Worm (Caenorhabditis elegans): ENCODE results near the gene cki-2.

cki-2 gene

DNA sequence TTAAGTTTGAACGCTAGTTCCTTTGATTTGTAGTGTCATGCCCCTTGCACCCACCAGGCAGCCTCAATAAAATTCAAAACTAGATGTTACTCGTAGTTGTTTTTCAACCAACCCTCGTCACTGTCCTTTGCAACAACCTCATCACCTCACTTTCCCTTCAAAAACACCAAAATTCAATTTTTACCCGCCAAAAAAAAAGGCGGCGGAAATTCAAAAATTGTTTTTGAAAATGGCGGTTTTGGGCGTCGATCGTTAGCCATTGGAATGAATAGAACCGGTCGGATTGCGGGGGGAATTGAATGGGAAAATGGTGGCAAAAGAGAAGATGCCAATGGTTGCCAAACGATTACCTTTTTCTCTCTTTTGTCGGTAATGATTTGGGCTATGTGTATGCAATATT is 10.2 kb upstream of the cki-2 start:
- TF ChIP-seq ama-1 (optimal IDR thresholded peaks at IDR 0.05) (no peak), skn-1 (tag; optimal IDR thresholded peaks at IDR 0.05) (no peak), Y55F3AM.14 (GFP tag; optimal IDR thresholded peaks at IDR 0.05) (no peak), nhr-10 (tag; optimal IDR thresholded peaks at IDR 0.05) (no peak), ztf-1 (GFP tag; conservative IDR thresholded peaks at IDR 0.05) (no peak), ceh-16 (tag; optimal IDR thresholded peaks at IDR 0.05) (no peak), F13H6.1 (tag; optimal IDR thresholded peaks at IDR 0.05) (no peak), crh-2 (tag; optimal IDR thresholded peaks at IDR 0.05) (no peak), nhr-25 (tag; optimal IDR thresholded peaks at IDR 0.05) (no peak), R02D3.7 (tag; optimal IDR thresholded peaks at IDR 0.05) (no peak)

DNA sequence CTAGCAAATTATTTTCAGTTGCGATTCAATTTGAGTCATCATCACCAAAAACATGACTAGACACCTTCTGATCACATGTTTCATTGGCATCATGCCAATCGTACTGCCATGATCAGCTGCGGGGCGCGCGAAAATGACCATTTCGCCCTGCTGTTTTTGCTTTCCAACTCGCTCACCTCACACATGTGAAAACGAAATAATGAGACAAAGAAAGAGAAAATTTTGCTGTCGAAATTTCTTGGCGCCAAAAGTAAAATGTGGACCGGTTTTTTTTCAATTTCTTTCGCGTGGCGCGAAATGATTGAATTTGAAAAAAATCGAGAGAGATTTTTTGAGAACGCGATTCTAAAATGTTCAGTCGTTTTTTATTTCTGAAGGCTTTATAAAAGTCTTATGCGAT is 9.4 kb upstream of the cki-2 start:
- TF ChIP-seq skn-1 (tag; optimal IDR thresholded peaks at IDR 0.05) (no peak), gmeb-1 (tag; optimal IDR thresholded peaks at IDR 0.05) (peak; percentile 55), sma-3 (GFP tag; optimal IDR thresholded peaks at IDR 0.05) (no peak), blmp-1 (tag; optimal IDR thresholded peaks at IDR 0.05; ENCODE audit: insufficient read depth) (peak; percentile 85), ZK546.5 (tag; optimal IDR thresholded peaks at IDR 0.05) (no peak), F13H6.1 (tag; optimal IDR thresholded peaks at IDR 0.05) (peak; percentile 1), dmd-4 (tag; optimal IDR thresholded peaks at IDR 0.05) (no peak), nhr-25 (tag; optimal IDR thresholded peaks at IDR 0.05) (peak; percentile 89)

DNA sequence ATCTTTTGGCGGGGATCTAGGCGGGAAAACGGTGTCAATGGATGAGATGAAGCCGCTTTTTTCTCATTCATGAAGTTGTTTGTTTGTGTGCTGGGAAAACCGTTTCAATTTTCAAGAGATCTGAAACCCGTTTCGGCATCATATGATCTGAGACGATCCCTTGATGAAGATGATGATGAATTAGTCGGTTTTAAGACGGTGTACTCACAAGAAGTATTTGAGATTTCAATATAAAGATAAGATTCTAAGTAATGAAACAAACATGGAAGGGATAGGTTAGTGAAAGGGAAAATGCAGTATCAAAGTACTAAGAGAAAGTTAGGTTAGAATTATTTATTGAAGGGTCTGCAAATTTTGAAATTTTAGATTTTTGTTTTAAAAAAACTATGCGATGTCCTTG is 8.1 kb upstream of the cki-2 start:
- TF ChIP-seq crh-2 (tag; optimal IDR thresholded peaks at IDR 0.05) (peak; percentile 17), snpc-4 (tag; optimal IDR thresholded peaks at IDR 0.05) (no peak), unc-55 (GFP tag; optimal IDR thresholded peaks at IDR 0.05) (no peak), sem-4 (tag; optimal IDR thresholded peaks at IDR 0.05) (no peak), ceh-16 (tag; optimal IDR thresholded peaks at IDR 0.05) (peak; percentile 87), ztf-4 (tag; optimal IDR thresholded peaks at IDR 0.05) (no peak), nhr-25 (tag; optimal IDR thresholded peaks at IDR 0.05) (peak; percentile 75), mbf-1 (tag; optimal IDR thresholded peaks at IDR 0.05) (no peak), blmp-1 (tag; optimal IDR thresholded peaks at IDR 0.05; ENCODE audit: insufficient read depth) (peak; percentile 93), ama-1 (optimal IDR thresholded peaks at IDR 0.05) (no peak), nhr-237 (tag; optimal IDR thresholded peaks at IDR 0.05) (no peak)

DNA sequence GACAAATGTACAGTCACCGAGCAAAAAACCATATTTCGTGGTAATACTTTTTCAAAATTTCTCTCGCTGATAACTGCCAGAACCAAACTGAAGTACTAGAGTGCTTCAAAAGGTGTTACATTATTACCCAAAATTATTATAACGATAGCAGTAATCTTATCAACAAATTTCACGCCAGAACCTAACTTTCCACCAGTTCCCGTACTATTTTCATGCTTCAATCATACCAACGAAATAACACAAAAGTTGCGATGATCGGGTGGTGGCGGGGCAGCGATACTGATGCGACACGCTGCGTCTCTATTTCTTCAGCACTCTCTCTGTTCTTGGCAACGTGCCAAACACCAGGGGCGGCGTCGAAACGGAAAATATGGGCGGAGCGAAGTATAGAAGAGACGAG is 7.3 kb upstream of the cki-2 start:
- TF ChIP-seq gmeb-1 (tag; optimal IDR thresholded peaks at IDR 0.05) = peak; percentile 38
- peak; percentile 36 for TF ChIP-seq nhr-25 (tag; optimal IDR thresholded peaks at IDR 0.05)
- TF ChIP-seq Y55F3AM.14 (GFP tag; optimal IDR thresholded peaks at IDR 0.05) = peak; percentile 63
- TF ChIP-seq fos-1 (tag; optimal IDR thresholded peaks at IDR 0.05) = peak; percentile 82
- TF ChIP-seq C34F6.9 (tag; optimal IDR thresholded peaks at IDR 0.05) = peak; percentile 1
- TF ChIP-seq nhr-23 (tag; optimal IDR thresholded peaks at IDR 0.05) = no peak
- peak; percentile 76 for TF ChIP-seq sma-9 (GFP tag; optimal IDR thresholded peaks at IDR 0.05)
- TF ChIP-seq sma-9 (tag; optimal IDR thresholded peaks at IDR 0.05) = no peak
- no peak for TF ChIP-seq nhr-11 (tag; optimal IDR thresholded peaks at IDR 0.05)
- no peak for TF ChIP-seq nhr-129 (tag; optimal IDR thresholded peaks at IDR 0.05)
- TF ChIP-seq F13H6.1 (tag; optimal IDR thresholded peaks at IDR 0.05) = peak; percentile 49
- TF ChIP-seq crh-2 (tag; optimal IDR thresholded peaks at IDR 0.05) = peak; percentile 1
- TF ChIP-seq sma-3 (GFP tag; optimal IDR thresholded peaks at IDR 0.05) = peak; percentile 23
- no peak for TF ChIP-seq skn-1 (tag; optimal IDR thresholded peaks at IDR 0.05)
- peak in 1 of 2 experiments; percentile 11 for TF ChIP-seq lsy-2 (tag; optimal IDR thresholded peaks at IDR 0.05)

DNA sequence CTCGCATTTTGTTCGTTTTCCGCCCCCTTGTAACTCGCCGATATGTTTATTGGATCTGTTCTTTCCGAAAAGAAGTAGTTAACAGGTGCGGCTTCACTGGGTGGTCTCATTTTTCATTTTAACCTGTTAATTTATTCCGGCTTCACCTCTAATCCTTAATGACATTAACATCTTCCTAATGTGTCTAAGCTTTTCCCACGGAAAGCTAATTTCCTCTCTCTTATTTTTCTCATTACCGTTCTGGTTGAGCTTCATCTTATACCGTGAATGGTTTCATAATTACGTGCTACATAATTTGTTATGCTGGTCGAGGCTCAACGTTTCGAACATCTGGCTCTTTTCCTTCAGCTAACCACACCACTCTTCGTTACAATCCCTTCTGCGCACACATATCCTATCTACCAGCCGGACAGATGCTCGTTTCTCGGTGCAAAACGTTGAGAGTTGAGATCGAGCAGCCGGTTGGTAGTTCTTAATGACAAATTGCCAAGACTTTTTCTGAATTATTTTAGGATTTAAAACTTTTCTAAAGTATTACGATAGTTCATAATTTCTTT is 6.9 kb upstream of the cki-2 start:
- TF ChIP-seq lsy-2 (tag; optimal IDR thresholded peaks at IDR 0.05) (no peak), nhr-12 (tag; optimal IDR thresholded peaks at IDR 0.05) (no peak), nhr-77 (tag; optimal IDR thresholded peaks at IDR 0.05) (no peak), sem-4 (tag; optimal IDR thresholded peaks at IDR 0.05) (no peak), lin-13 (GFP tag; optimal IDR thresholded peaks at IDR 0.05) (no peak), mdl-1 (tag; optimal IDR thresholded peaks at IDR 0.05) (no peak), lin-11 (tag; optimal IDR thresholded peaks at IDR 0.05) (no peak), nhr-25 (tag; optimal IDR thresholded peaks at IDR 0.05) (no peak), Y55F3AM.14 (GFP tag; optimal IDR thresholded peaks at IDR 0.05) (no peak)
